Fruit fly (Drosophila melanogaster): ENCODE measurements around the gene Sry-alpha.
A peak's percentile ranks its signal among the peaks of the same experiment; 100 is the strongest.

Sry-alpha gene

dm6 chr3R:30021009-30021408, 18.5 kb upstream of the Sry-alpha start:
- TF ChIP-seq CrebA (GFP tag; optimal IDR thresholded peaks at IDR 0.05; ENCODE audit: borderline replicate concordance) (no peak), h (GFP tag; optimal IDR thresholded peaks at IDR 0.05) (peak; percentile 38), ey (GFP tag; optimal IDR thresholded peaks at IDR 0.05) (peak; percentile 20), Myc (optimal IDR thresholded peaks at IDR 0.05) (no peak), Sp1 (GFP tag; optimal IDR thresholded peaks at IDR 0.05) (peak; percentile 7), foxo (GFP tag; optimal IDR thresholded peaks at IDR 0.05) (peak in 1 of 2 experiments; percentile 12), rgr (GFP tag; optimal IDR thresholded peaks at IDR 0.05) (peak; percentile 33), fru (GFP tag; optimal IDR thresholded peaks at IDR 0.05) (peak; percentile 22), GATAd (GFP tag; optimal IDR thresholded peaks at IDR 0.05) (no peak), psq (GFP tag; optimal IDR thresholded peaks at IDR 0.05) (peak; percentile 14), sage (GFP tag; optimal IDR thresholded peaks at IDR 0.05) (no peak), CG9705 (GFP tag; optimal IDR thresholded peaks at IDR 0.05) (no peak)

- peak; percentile 11 for TF ChIP-seq psq (GFP tag; optimal IDR thresholded peaks at IDR 0.05)
- TF ChIP-seq usp (GFP tag; optimal IDR thresholded peaks at IDR 0.05) = no peak
- no peak for TF ChIP-seq sv (GFP tag; optimal IDR thresholded peaks at IDR 0.05)
- TF ChIP-seq Dif (GFP tag; optimal IDR thresholded peaks at IDR 0.05; ENCODE audit: partially characterized antibody) = peak; percentile 81
- TF ChIP-seq dl (GFP tag; optimal IDR thresholded peaks at IDR 0.05; ENCODE audit: insufficient read depth in 1 of 2, partially characterized antibody in 2 of 2) = peak in 1 of 2 experiments; percentile 41
- TF ChIP-seq Sp1 (GFP tag; optimal IDR thresholded peaks at IDR 0.05) = peak; percentile 57
- TF ChIP-seq CrebA (GFP tag; optimal IDR thresholded peaks at IDR 0.05; ENCODE audit: borderline replicate concordance) = no peak
- no peak for TF ChIP-seq sage (GFP tag; optimal IDR thresholded peaks at IDR 0.05)
- TF ChIP-seq CG32264 (GFP tag; optimal IDR thresholded peaks at IDR 0.05) = no peak
- TF ChIP-seq Jra (GFP tag; optimal IDR thresholded peaks at IDR 0.05) = peak; percentile 59
- TF ChIP-seq br (GFP tag; optimal IDR thresholded peaks at IDR 0.05) = peak; percentile 19
- peak; percentile 26 for TF ChIP-seq Vsx2 (GFP tag; optimal IDR thresholded peaks at IDR 0.05; ENCODE audit: partially characterized antibody)
- TF ChIP-seq Rel (GFP tag; optimal IDR thresholded peaks at IDR 0.05) = no peak
- peak; percentile 70 for TF ChIP-seq Rel (tag; optimal IDR thresholded peaks at IDR 0.05)
Observed at dm6 chr3R:30021559-30022451, 17.7 kb upstream of the Sry-alpha start, which contains the start of gene Mgat2. TSS of gene Mgat2 (minus strand) at chr3R:30022221.

dm6 chr3R:30022452-30023028, 17.0 kb upstream of the Sry-alpha start, which contains the start of the genes RpS28a and Axn:
TSS of gene RpS28a (minus strand) at chr3R:30022648.
TSS of gene Axn (plus strand) at chr3R:30022842.
- TF ChIP-seq h (GFP tag; optimal IDR thresholded peaks at IDR 0.05) (no peak), dsf (GFP tag; optimal IDR thresholded peaks at IDR 0.05; ENCODE audit: borderline replicate concordance) (no peak), tai (GFP tag; optimal IDR thresholded peaks at IDR 0.05) (no peak), brk (GFP tag; optimal IDR thresholded peaks at IDR 0.05) (no peak), rgr (GFP tag; optimal IDR thresholded peaks at IDR 0.05) (no peak), OdsH (GFP tag; optimal IDR thresholded peaks at IDR 0.05) (no peak), ey (GFP tag; optimal IDR thresholded peaks at IDR 0.05) (no peak), HLH106 (tag; optimal IDR thresholded peaks at IDR 0.05) (no peak), psq (GFP tag; optimal IDR thresholded peaks at IDR 0.05) (no peak), Myc (optimal IDR thresholded peaks at IDR 0.05) (peak; percentile 72), br (GFP tag; optimal IDR thresholded peaks at IDR 0.05) (no peak), sage (GFP tag; optimal IDR thresholded peaks at IDR 0.05) (no peak), fru (GFP tag; optimal IDR thresholded peaks at IDR 0.05) (no peak), Abd-B (GFP tag; optimal IDR thresholded peaks at IDR 0.05) (no peak), dl (GFP tag; optimal IDR thresholded peaks at IDR 0.05; ENCODE audit: insufficient read depth in 1 of 2, partially characterized antibody in 2 of 2) (no peak), jim (GFP tag; optimal IDR thresholded peaks at IDR 0.05) (no peak), Hr78 (GFP tag; optimal IDR thresholded peaks at IDR 0.05) (peak; percentile 23)

- TF ChIP-seq sage (GFP tag; optimal IDR thresholded peaks at IDR 0.05) (no peak), Sp1 (GFP tag; optimal IDR thresholded peaks at IDR 0.05) (no peak), Hnf4 (GFP tag; optimal IDR thresholded peaks at IDR 0.05) (no peak), Rel (GFP tag; optimal IDR thresholded peaks at IDR 0.05) (no peak), Rel (tag; optimal IDR thresholded peaks at IDR 0.05) (no peak), rgr (GFP tag; optimal IDR thresholded peaks at IDR 0.05) (no peak), GATAd (GFP tag; optimal IDR thresholded peaks at IDR 0.05) (no peak), Hr83 (GFP tag; optimal IDR thresholded peaks at IDR 0.05; ENCODE audit: poor library complexity, severe bottlenecking) (no peak), Hr78 (GFP tag; optimal IDR thresholded peaks at IDR 0.05) (no peak), woc (GFP tag; optimal IDR thresholded peaks at IDR 0.05) (no peak), Myc (optimal IDR thresholded peaks at IDR 0.05) (no peak), sv (GFP tag; optimal IDR thresholded peaks at IDR 0.05) (no peak)
Observed at dm6 chr3R:30023445-30023844, 16.1 kb upstream of the Sry-alpha start.

All from whole organism, wandering third instar larva.